Worm (Caenorhabditis elegans) whole organism, mixed stage, embryonic: Measurements from ENCODE around the gene ceh-7.

Source experiments
- M03D4.4 ChIP-seq: sonication (generic microtip); optimal IDR thresholded peaks from 2 replicates; lab custom pipeline; 2017; ENCODE audit warnings: mild to moderate bottlenecking, missing genetic modification characterization, missing compliant biosample characterization
- bed-3 ChIP-seq: fragments of 200-800 bp; sonication (Bioruptor generic); optimal IDR thresholded peaks from 3 replicates; lab custom pipeline; 2018; ENCODE audit warnings: mild to moderate bottlenecking, missing genetic modification characterization, moderate library complexity, missing compliant biosample characterization
- blmp-1 ChIP-seq: fragments of 150-350 bp; optimal IDR thresholded peaks from 2 replicates; lab custom pipeline; 2014; ENCODE audit warnings: missing biosample characterization, missing genetic modification characterization
- ceh-39 ChIP-seq: fragments of 150-350 bp; optimal IDR thresholded peaks from 2 replicates; lab custom pipeline; 2014; ENCODE audit warnings: missing biosample characterization, missing genetic modification characterization
- ces-1 ChIP-seq: fragments of 150-350 bp; optimal IDR thresholded peaks from 2 replicates; lab custom pipeline; 2014; ENCODE audit warnings: missing biosample characterization, missing genetic modification reagents, missing genetic modification characterization
- cnd-1 ChIP-seq: fragments of 200-800 bp; sonication (Bioruptor generic); optimal IDR thresholded peaks from 2 replicates; lab custom pipeline; 2018; ENCODE audit warnings: mild to moderate bottlenecking, missing genetic modification characterization, missing compliant biosample characterization
- elt-1 ChIP-seq: sonication (generic microtip); optimal IDR thresholded peaks from 2 replicates; lab custom pipeline; 2017; ENCODE audit warnings: missing genetic modification characterization, mild to moderate bottlenecking, missing compliant biosample characterization, antibody characterized with exemption, moderate library complexity, borderline replicate concordance; ENCODE audit not compliant: insufficient read depth
- elt-3 ChIP-seq: fragments of 150-350 bp; optimal IDR thresholded peaks from 2 replicates; lab custom pipeline; 2014; ENCODE audit warnings: missing biosample characterization, missing genetic modification characterization
- flh-1 ChIP-seq: fragments of 200-800 bp; sonication (Bioruptor generic); optimal IDR thresholded peaks from 2 replicates; lab custom pipeline; 2018; ENCODE audit warnings: mild to moderate bottlenecking, missing genetic modification characterization, moderate library complexity, missing compliant biosample characterization
- ham-2 ChIP-seq: fragments of 200-800 bp; sonication (Bioruptor generic); optimal IDR thresholded peaks from 2 replicates; lab custom pipeline; 2018; ENCODE audit warnings: mild to moderate bottlenecking, missing genetic modification characterization, missing compliant biosample characterization
- hlh-1 ChIP-seq: fragments of 150-350 bp; optimal IDR thresholded peaks from 2 replicates; lab custom pipeline; 2014; ENCODE audit warnings: missing biosample characterization, missing genetic modification reagents, missing genetic modification characterization
- lin-13 ChIP-seq: fragments of 150-350 bp; optimal IDR thresholded peaks from 2 replicates; lab custom pipeline; 2014; ENCODE audit warnings: missing biosample characterization, missing genetic modification characterization
- lin-32 ChIP-seq: fragments of 200-800 bp; sonication (Bioruptor generic); optimal IDR thresholded peaks from 2 replicates; lab custom pipeline; 2018; ENCODE audit warnings: mild to moderate bottlenecking, missing genetic modification characterization, missing compliant biosample characterization
- lsy-2 ChIP-seq: fragments of 150-350 bp; optimal IDR thresholded peaks from 2 replicates; lab custom pipeline; 2014; ENCODE audit warnings: missing biosample characterization, missing genetic modification characterization
- mab-5 ChIP-seq: fragments of 150-350 bp; optimal IDR thresholded peaks from 2 replicates; lab custom pipeline; 2014; ENCODE audit warnings: missing biosample characterization, missing genetic modification characterization
- mep-1 ChIP-seq: fragments of 150-350 bp; optimal IDR thresholded peaks from 2 replicates; lab custom pipeline; 2017; ENCODE audit warnings: missing biosample characterization, missing genetic modification reagents, missing genetic modification characterization, inconsistent platforms
- nhr-12 ChIP-seq: fragments of 150-350 bp; optimal IDR thresholded peaks from 2 replicates; lab custom pipeline; 2014; ENCODE audit warnings: missing biosample characterization, missing genetic modification characterization
- nhr-2 ChIP-seq: fragments of 150-350 bp; optimal IDR thresholded peaks from 2 replicates; lab custom pipeline; 2014; ENCODE audit warnings: missing biosample characterization, missing genetic modification characterization
- nhr-237 ChIP-seq: fragments of 150-350 bp; optimal IDR thresholded peaks from 2 replicates; lab custom pipeline; 2014; ENCODE audit warnings: missing biosample characterization, missing genetic modification characterization
- nhr-28 ChIP-seq: fragments of 150-350 bp; optimal IDR thresholded peaks from 2 replicates; lab custom pipeline; 2014; ENCODE audit warnings: missing biosample characterization, missing genetic modification characterization
- pha-4 ChIP-seq: fragments of 150-350 bp; optimal IDR thresholded peaks from 2 replicates; lab custom pipeline; 2018; ENCODE audit warnings: missing biosample characterization, missing genetic modification reagents, missing genetic modification characterization
- sem-2 ChIP-seq: fragments of 200-800 bp; sonication (Bioruptor generic); optimal IDR thresholded peaks from 2 replicates; lab custom pipeline; 2018; ENCODE audit warnings: mild to moderate bottlenecking, missing genetic modification characterization, missing compliant biosample characterization
- snpc-4 ChIP-seq: fragments of 150-350 bp; optimal IDR thresholded peaks from 2 replicates; lab custom pipeline; 2014; ENCODE audit warnings: missing biosample characterization, missing genetic modification characterization
- sptf-1 ChIP-seq: sonication (generic microtip); optimal IDR thresholded peaks from 2 replicates; lab custom pipeline; 2017; ENCODE audit warnings: mild to moderate bottlenecking, missing genetic modification characterization, moderate library complexity, missing compliant biosample characterization
- tbx-8 ChIP-seq: fragments of 200-800 bp; sonication (Bioruptor generic); optimal IDR thresholded peaks from 2 replicates; lab custom pipeline; 2018; ENCODE audit warnings: mild to moderate bottlenecking, missing genetic modification characterization, moderate library complexity, missing compliant biosample characterization
- unc-39 ChIP-seq: fragments of 150-350 bp; optimal IDR thresholded peaks from 2 replicates; lab custom pipeline; 2014; ENCODE audit warnings: missing biosample characterization, missing genetic modification characterization
- zip-8 ChIP-seq: fragments of 150-350 bp; optimal IDR thresholded peaks from 2 replicates; lab custom pipeline; 2014; ENCODE audit warnings: missing biosample characterization, missing genetic modification characterization
- ztf-11 ChIP-seq: fragments of 150-350 bp; optimal IDR thresholded peaks from 2 replicates; lab custom pipeline; 2014; ENCODE audit warnings: missing biosample characterization, missing genetic modification characterization

Gene ceh-7

ce11 chrII:8701619-8702350 lies 1.8 kb downstream of the ceh-7 start, which contains the start of gene sphk-1:
sphk-1 (minus strand) TSS chrII:8701669.
- TF ChIP-seq cnd-1 (tag; lab: Kevin White, UChicago) (no peak), nhr-28 (tag; lab: Kevin White, UChicago) (no peak), sem-2 (GFP tag; lab: Kevin White, UChicago) (no peak), lin-32 (no peak), sptf-1 (no peak), pha-4 (tag; lab: Kevin White, UChicago) (peak; percentile 52), elt-1 (no peak), elt-3 (tag; lab: Kevin White, UChicago) (no peak)

ce11 chrII:8701059-8701458 lies 2.6 kb downstream of the ceh-7 start:
- TF ChIP-seq lsy-2 (tag; lab: Kevin White, UChicago) (peak; percentile 73), ztf-11 (tag; lab: Kevin White, UChicago) (no peak)

ce11 chrII:8698828-8699227 lies 4.8 kb downstream of the ceh-7 start, which contains the start of gene chdh-1:
chdh-1 (minus strand) TSS chrII:8698928.
- TF ChIP-seq lin-32 (no peak), sem-2 (GFP tag; lab: Kevin White, UChicago) (no peak), mab-5 (no peak), ceh-39 (tag; lab: Kevin White, UChicago) (no peak), nhr-2 (tag; lab: Kevin White, UChicago) (no peak), pha-4 (tag; lab: Kevin White, UChicago) (no peak), mep-1 (no peak), ces-1 (GFP tag; lab: Kevin White, UChicago) (no peak), M03D4.4 (tag; lab: Kevin White, UChicago) (no peak), nhr-12 (tag; lab: Kevin White, UChicago) (no peak), ham-2 (GFP tag; lab: Kevin White, UChicago) (no peak), cnd-1 (tag; lab: Kevin White, UChicago) (no peak), snpc-4 (tag; lab: Kevin White, UChicago) (no peak), lsy-2 (tag; lab: Kevin White, UChicago) (no peak), lin-13 (tag; lab: Kevin White, UChicago) (no peak), flh-1 (GFP tag; lab: Kevin White, UChicago) (no peak), tbx-8 (GFP tag; lab: Kevin White, UChicago) (no peak), unc-39 (tag; lab: Kevin White, UChicago) (no peak), bed-3 (GFP tag; lab: Kevin White, UChicago) (no peak)

- no peak for TF ChIP-seq blmp-1 (tag; lab: Kevin White, UChicago)
- no peak for TF ChIP-seq nhr-237 (tag; lab: Kevin White, UChicago)
- no peak for TF ChIP-seq lin-13 (tag; lab: Kevin White, UChicago)
These were observed 7.8 kb downstream of the ceh-7 start, which contains the start of gene C34C6.10 for ce11 chrII:8695783-8696182. C34C6.10 (minus strand) TSS chrII:8695883.

ce11 chrII:8691344-8691960 lies 12.2 kb downstream of the ceh-7 start, which contains the start of gene C34C6.3:
C34C6.3 (plus strand) TSS chrII:8691910.
- peak; percentile 72 for TF ChIP-seq zip-8
- TF ChIP-seq tbx-8 (GFP tag; lab: Kevin White, UChicago), result no peak

ce11 chrII:8685623-8686022 lies 18.0 kb downstream of the ceh-7 start, which contains the start of gene C34C6.9:
C34C6.9 (plus strand) TSS chrII:8685923.
- TF ChIP-seq hlh-1 (tag; lab: Kevin White, UChicago), result no peak
- no peak for TF ChIP-seq M03D4.4 (tag; lab: Kevin White, UChicago)
- TF ChIP-seq flh-1 (GFP tag; lab: Kevin White, UChicago), result no peak
- no peak for TF ChIP-seq nhr-2 (tag; lab: Kevin White, UChicago)
- no peak for TF ChIP-seq pha-4 (tag; lab: Kevin White, UChicago)
- no peak for TF ChIP-seq ceh-39 (tag; lab: Kevin White, UChicago)
- no peak for TF ChIP-seq nhr-237 (tag; lab: Kevin White, UChicago)
- TF ChIP-seq elt-3 (tag; lab: Kevin White, UChicago), result no peak
- TF ChIP-seq unc-39 (tag; lab: Kevin White, UChicago), result no peak
- no peak for TF ChIP-seq mep-1
